Fruit fly (Drosophila melanogaster): ENCODE data around the gene CG32641.

dm6 chrX:13228208-13228606 lies 43.9 kb downstream of the CG32641 start:
- no peak for TF ChIP-seq corto (GFP tag; optimal IDR thresholded peaks at IDR 0.05)
- no peak for TF ChIP-seq slp2 (GFP tag; optimal IDR thresholded peaks at IDR 0.05)
- no peak for TF ChIP-seq Doc3 (GFP tag; IDR thresholded peaks at IDR 0.05; ENCODE audit: partially characterized antibody)

Data from whole organism, embryonic.